Worm (Caenorhabditis elegans) whole organism, early embryonic: Measurements from ENCODE around the gene acl-6.

Experiments used
- B0310.2 ChIP-seq: sonication (generic microtip); optimal IDR thresholded peaks from 2 replicates; lab custom pipeline; 2016; ENCODE audit warnings: mild to moderate bottlenecking, missing genetic modification characterization, missing compliant biosample characterization
- F13C5.2 ChIP-seq: sonication (generic microtip); optimal IDR thresholded peaks from 2 replicates; lab custom pipeline; 2017; ENCODE audit warnings: mild to moderate bottlenecking, missing genetic modification characterization, inconsistent platforms, missing compliant biosample characterization
- aly-1 ChIP-seq: sonication (generic microtip); optimal IDR thresholded peaks from 2 replicates; lab custom pipeline; 2016; ENCODE audit warnings: missing genetic modification characterization, missing compliant biosample characterization
- ama-1 ChIP-seq: fragments of 150-350 bp; optimal IDR thresholded peaks from 2 replicates; lab custom pipeline; 2014
- ceh-13 ChIP-seq: fragments of 200-800 bp; sonication (Bioruptor generic); optimal IDR thresholded peaks from 2 replicates; lab custom pipeline; 2018; ENCODE audit warnings: mild to moderate bottlenecking, missing genetic modification characterization, missing compliant biosample characterization
- ceh-36 ChIP-seq: sonication (generic microtip); optimal IDR thresholded peaks from 2 replicates; lab custom pipeline; 2016; ENCODE audit warnings: missing genetic modification characterization, inconsistent platforms, missing compliant biosample characterization
- ets-7 ChIP-seq: sonication (generic microtip); optimal IDR thresholded peaks from 2 replicates; lab custom pipeline; 2016; ENCODE audit warnings: missing genotype, missing genetic modification characterization, missing compliant biosample characterization
- flt-1 ChIP-seq: fragments of 200-800 bp; sonication (Bioruptor generic); IDR thresholded peaks from 2 replicates; pipeline ENCODE4 v1.3.6; 2022; ENCODE audit warnings: missing genetic modification characterization, missing compliant biosample characterization
- hmbx-1 ChIP-seq: sonication (generic microtip); optimal IDR thresholded peaks from 2 replicates; lab custom pipeline; 2016; ENCODE audit warnings: mild to moderate bottlenecking, missing genetic modification characterization, missing compliant biosample characterization
- hmg-4 ChIP-seq: fragments of 200-800 bp; sonication (Bioruptor generic); optimal IDR thresholded peaks from 2 replicates; lab custom pipeline; 2018; ENCODE audit warnings: mild to moderate bottlenecking, missing genetic modification characterization, missing compliant biosample characterization
- hnd-1 ChIP-seq: sonication (generic microtip); optimal IDR thresholded peaks from 2 replicates; lab custom pipeline; 2016; ENCODE audit warnings: missing genetic modification characterization, missing compliant biosample characterization
- pes-1 ChIP-seq: fragments of 200-800 bp; sonication (Bioruptor generic); IDR thresholded peaks from 2 replicates; pipeline ENCODE4 v1.3.6; 2022; ENCODE audit warnings: missing genetic modification reagents, missing genetic modification characterization, missing compliant biosample characterization
- scrt-1 ChIP-seq: fragments of 200-800 bp; sonication (Bioruptor generic); IDR thresholded peaks from 2 replicates; pipeline ENCODE4 v1.3.6; 2022; ENCODE audit warnings: missing genetic modification characterization, missing compliant biosample characterization
- sea-1 ChIP-seq: fragments of 200-800 bp; sonication (Bioruptor generic); conservative IDR thresholded peaks from 2 replicates; pipeline ENCODE4 v1.3.6; 2022; ENCODE audit warnings: missing genetic modification characterization, missing compliant biosample characterization
- tbx-11 ChIP-seq: fragments of 200-800 bp; sonication (Bioruptor generic); IDR thresholded peaks from 2 replicates; pipeline ENCODE4 v1.3.6; 2022; ENCODE audit warnings: missing genetic modification characterization, missing compliant biosample characterization
- tbx-37 ChIP-seq: fragments of 200-800 bp; sonication (Bioruptor generic); conservative IDR thresholded peaks from 2 replicates; pipeline ENCODE4 v1.3.6; 2022; ENCODE audit warnings: missing genetic modification reagents, missing genetic modification characterization, missing compliant biosample characterization
- tra-4 ChIP-seq: sonication (generic microtip); optimal IDR thresholded peaks from 2 replicates; lab custom pipeline; 2017; ENCODE audit warnings: missing genetic modification characterization, missing compliant biosample characterization

The acl-6 gene

ce11 chrV:5433020-5433419, at the start of gene acl-6:
TSS of gene acl-6 (plus strand) at chrV:5433386.
- TF ChIP-seq tra-4, result no peak
- no peak for TF ChIP-seq hmbx-1 (tag; lab: Kevin White, UChicago)
- TF ChIP-seq ceh-36 (tag; lab: Kevin White, UChicago), result no peak
- TF ChIP-seq sea-1 (GFP tag; lab: Robert Waterston, UW), result no peak
- no peak for TF ChIP-seq hnd-1 (tag; lab: Kevin White, UChicago)
- TF ChIP-seq pes-1 (GFP tag; lab: Robert Waterston, UW), result no peak
- no peak for TF ChIP-seq aly-1 (tag; lab: Kevin White, UChicago)

ce11 chrV:5385914-5386493, 47.2 kb upstream of the acl-6 start, which contains the start of gene C35A11.2:
TSS of gene C35A11.2 (plus strand) at chrV:5386299.
- no peak for TF ChIP-seq tbx-11
- no peak for TF ChIP-seq hnd-1 (tag; lab: Kevin White, UChicago)
- no peak for TF ChIP-seq aly-1 (tag; lab: Kevin White, UChicago)

- TF ChIP-seq ceh-13, result no peak
- TF ChIP-seq hmg-4 (GFP tag; lab: Kevin White, UChicago), result no peak
- no peak for TF ChIP-seq hnd-1 (tag; lab: Kevin White, UChicago)
- no peak for TF ChIP-seq sea-1 (GFP tag; lab: Robert Waterston, UW)
- no peak for TF ChIP-seq ceh-36 (tag; lab: Kevin White, UChicago)
- TF ChIP-seq ets-7 (tag; lab: Kevin White, UChicago), result no peak
- no peak for TF ChIP-seq B0310.2
- no peak for TF ChIP-seq flt-1
- no peak for TF ChIP-seq F13C5.2 (tag; lab: Kevin White, UChicago)
- TF ChIP-seq aly-1 (tag; lab: Kevin White, UChicago), result no peak
- TF ChIP-seq pes-1 (GFP tag; lab: Robert Waterston, UW), result no peak
- no peak for TF ChIP-seq scrt-1 (GFP tag; lab: Robert Waterston, UW)
- TF ChIP-seq tbx-37, result no peak
- TF ChIP-seq tbx-11, result no peak
These were observed 40.1 kb upstream of the acl-6 start, which contains the start of gene C35A11.4 for ce11 chrV:5392993-5393628. TSS of gene C35A11.4 (minus strand) at chrV:5393148.

ce11 chrV:5403938-5404337, 29.2 kb upstream of the acl-6 start:
- no peak for TF ChIP-seq scrt-1 (GFP tag; lab: Robert Waterston, UW)
- no peak for TF ChIP-seq sea-1 (GFP tag; lab: Robert Waterston, UW)
- TF ChIP-seq tra-4, result no peak
- TF ChIP-seq tbx-11, result no peak
- no peak for TF ChIP-seq hmbx-1 (tag; lab: Kevin White, UChicago)
- no peak for TF ChIP-seq hnd-1 (tag; lab: Kevin White, UChicago)
- TF ChIP-seq tbx-37, result no peak
- no peak for TF ChIP-seq ama-1 (lab: Kevin White, UChicago)
- TF ChIP-seq B0310.2, result no peak
- TF ChIP-seq F13C5.2 (tag; lab: Kevin White, UChicago), result no peak
- no peak for TF ChIP-seq ceh-36 (tag; lab: Kevin White, UChicago)

- TF ChIP-seq ets-7 (tag; lab: Kevin White, UChicago), result no peak
- no peak for TF ChIP-seq ceh-13
- TF ChIP-seq pes-1 (GFP tag; lab: Robert Waterston, UW), result no peak
- TF ChIP-seq tbx-11, result no peak
- TF ChIP-seq hmg-4 (GFP tag; lab: Kevin White, UChicago), result no peak
- no peak for TF ChIP-seq sea-1 (GFP tag; lab: Robert Waterston, UW)
- TF ChIP-seq F13C5.2 (tag; lab: Kevin White, UChicago), result no peak
- TF ChIP-seq tra-4, result no peak
- no peak for TF ChIP-seq hmbx-1 (tag; lab: Kevin White, UChicago)
- TF ChIP-seq scrt-1 (GFP tag; lab: Robert Waterston, UW), result no peak
- no peak for TF ChIP-seq aly-1 (tag; lab: Kevin White, UChicago)
These were observed 28.1 kb upstream of the acl-6 start, which contains the start of gene dmsr-7 for ce11 chrV:5405053-5405452. TSS of gene dmsr-7 (plus strand) at chrV:5405353.

- no peak for TF ChIP-seq tbx-11
- TF ChIP-seq hnd-1 (tag; lab: Kevin White, UChicago), result no peak
- TF ChIP-seq ceh-13, result no peak
- no peak for TF ChIP-seq ets-7 (tag; lab: Kevin White, UChicago)
- TF ChIP-seq flt-1, result no peak
- TF ChIP-seq scrt-1 (GFP tag; lab: Robert Waterston, UW), result no peak
- no peak for TF ChIP-seq hmg-4 (GFP tag; lab: Kevin White, UChicago)
- TF ChIP-seq B0310.2, result no peak
- no peak for TF ChIP-seq F13C5.2 (tag; lab: Kevin White, UChicago)
- no peak for TF ChIP-seq sea-1 (GFP tag; lab: Robert Waterston, UW)
- TF ChIP-seq ceh-36 (tag; lab: Kevin White, UChicago), result no peak
- TF ChIP-seq hmbx-1 (tag; lab: Kevin White, UChicago), result no peak
- no peak for TF ChIP-seq ama-1 (lab: Kevin White, UChicago)
- no peak for TF ChIP-seq aly-1 (tag; lab: Kevin White, UChicago)
- TF ChIP-seq tra-4, result no peak
- TF ChIP-seq pes-1 (GFP tag; lab: Robert Waterston, UW), result no peak
- no peak for TF ChIP-seq tbx-37
These were observed 25.0 kb upstream of the acl-6 start, which contains the start of gene C25A6.1 for ce11 chrV:5408223-5408622. TSS of gene C25A6.1 (plus strand) at chrV:5408523.

- no peak for TF ChIP-seq F13C5.2 (tag; lab: Kevin White, UChicago)
- TF ChIP-seq scrt-1 (GFP tag; lab: Robert Waterston, UW), result no peak
- TF ChIP-seq sea-1 (GFP tag; lab: Robert Waterston, UW), result no peak
- TF ChIP-seq pes-1 (GFP tag; lab: Robert Waterston, UW), result no peak
These were observed 24.3 kb upstream of the acl-6 start for ce11 chrV:5408921-5409320.
